Fruit fly (Drosophila melanogaster) whole organism, larva: ENCODE results near the gene Dhc36C.

ENCODE experiments used
- noc ChIP-seq: fragments of 200-800 bp; sonication (Bioruptor generic); optimal IDR thresholded peaks from 3 replicates; lab custom pipeline; 2019; ENCODE audit warnings: missing biosample characterization, mild to moderate bottlenecking, missing genetic modification characterization, moderate library complexity

The Dhc36C gene

DNA sequence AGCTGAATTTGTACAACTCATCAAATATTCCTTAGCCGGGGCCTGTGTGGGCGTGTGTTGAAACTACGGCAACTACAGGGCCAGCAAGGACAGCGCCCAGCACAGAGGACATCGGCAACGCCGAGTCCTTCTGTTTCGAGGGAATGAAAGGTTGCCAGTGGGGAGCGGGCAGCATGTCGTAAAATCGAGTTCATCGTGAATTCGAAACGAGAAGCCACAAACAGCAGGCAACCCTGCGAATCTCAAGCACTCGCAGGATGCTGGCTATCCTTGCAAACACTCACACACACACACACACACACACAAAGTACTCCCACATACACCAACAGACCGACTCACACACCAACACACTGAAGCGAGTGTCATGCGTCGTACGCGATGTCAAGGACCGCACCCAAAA is 60.7 kb downstream of the Dhc36C start:
- no peak for TF ChIP-seq noc (tag; lab: Kevin White, UChicago)

DNA sequence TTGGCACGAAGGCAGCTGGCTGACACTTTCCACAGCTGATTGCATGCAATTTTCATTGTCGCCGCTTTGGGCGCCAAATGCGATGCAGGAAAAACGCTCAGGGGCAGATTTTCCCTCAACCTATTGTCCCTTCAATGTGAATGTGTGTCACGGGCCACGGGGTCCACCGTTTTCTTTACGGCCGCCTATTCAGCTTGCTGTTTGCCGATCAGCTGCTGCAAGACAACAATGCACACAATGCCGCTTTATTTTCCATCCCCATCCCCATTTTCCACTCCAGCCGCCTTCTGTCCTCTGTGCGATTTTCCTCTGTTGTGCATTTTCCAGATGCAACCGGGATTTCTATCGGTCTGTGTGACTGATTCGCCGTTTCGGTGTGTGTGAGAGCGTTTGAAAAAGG is 63.5 kb downstream of the Dhc36C start:
- TF ChIP-seq noc (tag; lab: Kevin White, UChicago): no peak

DNA sequence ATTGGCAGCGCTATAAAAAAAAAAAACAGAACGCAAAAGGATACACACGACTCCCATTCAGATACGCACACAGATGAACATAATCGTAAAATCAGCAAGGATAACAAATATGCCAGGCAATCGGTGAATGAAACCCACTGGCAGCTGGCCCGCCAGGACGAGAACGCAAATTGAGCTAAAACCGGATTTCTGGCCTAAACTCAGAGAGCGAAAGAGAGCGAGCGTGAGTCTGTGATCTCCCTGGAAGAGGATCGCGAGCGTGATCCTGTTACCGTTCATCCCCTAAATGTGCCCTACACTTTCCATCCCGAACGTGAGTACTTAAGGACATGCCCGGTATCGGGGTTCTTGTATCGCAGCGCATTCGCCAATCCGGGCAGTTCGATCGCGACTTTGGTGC is 64.5 kb downstream of the Dhc36C start:
- TF ChIP-seq noc (tag; lab: Kevin White, UChicago): no peak

DNA sequence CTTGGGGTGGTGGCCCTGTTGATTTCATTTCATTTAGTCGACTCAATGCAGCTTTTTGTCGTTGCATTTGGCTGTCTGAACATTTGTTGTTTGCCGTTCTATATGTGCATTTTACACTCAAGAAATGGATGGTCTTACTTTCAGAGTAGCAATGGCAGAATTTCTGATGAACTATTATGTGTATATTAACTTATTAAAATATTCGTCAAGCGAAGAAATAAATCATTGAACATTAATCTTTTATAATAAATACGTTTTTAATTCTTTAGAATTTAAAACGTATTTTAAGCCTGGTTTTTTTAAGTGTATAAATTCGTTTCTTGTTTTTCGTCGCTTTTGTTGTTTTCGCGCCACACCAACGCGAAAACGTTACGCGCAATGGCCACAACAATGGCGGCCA is 71.9 kb downstream of the Dhc36C start:
- TF ChIP-seq noc (tag; lab: Kevin White, UChicago): no peak

DNA sequence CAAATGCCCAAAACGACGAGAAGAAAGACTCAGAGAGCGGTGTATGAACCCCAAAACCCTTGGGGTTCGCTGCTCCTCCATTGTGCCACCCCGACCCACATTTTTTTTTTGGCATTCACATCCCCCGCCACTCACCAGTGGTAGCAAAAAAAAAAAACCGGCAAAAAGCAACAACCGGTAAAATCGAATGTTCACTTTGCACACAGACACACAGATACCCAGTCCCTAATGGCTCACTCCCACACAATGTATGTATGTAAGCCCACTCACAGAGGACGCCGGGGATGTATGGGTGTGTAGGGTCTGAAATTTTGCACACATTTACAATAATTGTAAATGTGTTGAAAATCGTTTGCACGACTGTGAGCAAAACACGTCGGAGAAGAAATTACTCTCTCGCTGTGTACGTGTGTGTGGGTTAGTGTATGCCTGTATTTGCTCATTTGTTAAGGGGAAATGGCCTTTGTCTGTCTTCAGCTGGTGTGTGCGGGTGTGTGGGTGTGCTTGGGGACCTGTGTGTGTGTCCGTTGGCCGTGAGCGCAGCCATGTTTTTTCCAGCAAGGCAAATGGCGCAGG is 73.2 kb downstream of the Dhc36C start:
- TF ChIP-seq noc (tag; lab: Kevin White, UChicago): no peak
